Worm (Caenorhabditis elegans) whole organism, L4 larva: ENCODE results near the gene F39E9.14.
A peak's percentile ranks its signal among the peaks of the same experiment; 100 is the strongest.

ENCODE experiments used
- F49E8.2 ChIP-seq: sonication (generic microtip); optimal IDR thresholded peaks from 2 replicates; lab custom pipeline; 2016; ENCODE audit warnings: missing compliant biosample characterization, mild to moderate bottlenecking, missing genetic modification characterization, borderline replicate concordance
- T26A8.4 ChIP-seq: fragments of 200-800 bp; sonication (Bioruptor generic); IDR thresholded peaks from 2 replicates; pipeline ENCODE4 v1.3.6; 2022; ENCODE audit warnings: missing genetic modification characterization, missing compliant biosample characterization
- Y75B8A.6 ChIP-seq: fragments of 200-800 bp; sonication (Bioruptor generic); IDR thresholded peaks from 2 replicates; pipeline ENCODE4 v1.3.6; 2022; ENCODE audit warnings: missing genetic modification reagents, missing genetic modification characterization, missing compliant biosample characterization
- ZK337.2 ChIP-seq: fragments of 200-800 bp; sonication (Bioruptor generic); IDR thresholded peaks from 2 replicates; pipeline ENCODE4 v1.3.6; 2022; ENCODE audit warnings: missing genetic modification reagents, missing genetic modification characterization, missing compliant biosample characterization
- ZK546.5 ChIP-seq, 2 experiments: sonication (generic microtip); optimal IDR thresholded peaks; 2 replicates each; lab custom pipeline; 2017; ENCODE audit warnings: missing biosample characterization in 2 of 2, missing genetic modification characterization in 2 of 2
- aha-1 ChIP-seq: fragments of 150-350 bp; peaks from one replicate; lab custom pipeline; 2014; ENCODE audit warnings: missing biosample characterization, missing genetic modification characterization
- ama-1 ChIP-seq: fragments of 150-350 bp; optimal IDR thresholded peaks from 2 replicates; lab custom pipeline; 2014; ENCODE audit warnings: inconsistent platforms, mixed read lengths
- arid-1 ChIP-seq: fragments of 200-800 bp; sonication (Bioruptor generic); conservative IDR thresholded peaks from 2 replicates; pipeline ENCODE4 v1.3.6; 2022; ENCODE audit warnings: missing genetic modification reagents, missing genetic modification characterization, missing compliant biosample characterization
- ceh-20 ChIP-seq: fragments of 200-800 bp; sonication (Bioruptor generic); IDR thresholded peaks from 2 replicates; pipeline ENCODE4 v1.3.6; 2022; ENCODE audit warnings: missing genetic modification reagents, missing genetic modification characterization, missing compliant biosample characterization
- ceh-28 ChIP-seq: fragments of 150-350 bp; optimal IDR thresholded peaks from 2 replicates; lab custom pipeline; 2014; ENCODE audit warnings: missing biosample characterization, missing genetic modification reagents, missing genetic modification characterization
- ceh-32 ChIP-seq: sonication (generic microtip); optimal IDR thresholded peaks from 2 replicates; lab custom pipeline; 2016; ENCODE audit warnings: mild to moderate bottlenecking, missing genetic modification characterization, missing compliant biosample characterization; ENCODE audit not compliant: poor library complexity
- ceh-44 ChIP-seq: fragments of 200-800 bp; sonication (Bioruptor generic); IDR thresholded peaks from 2 replicates; pipeline ENCODE4 v1.3.6; 2022; ENCODE audit warnings: missing genetic modification reagents, missing genetic modification characterization, missing compliant biosample characterization
- ceh-82 ChIP-seq: sonication (generic microtip); optimal IDR thresholded peaks from 2 replicates; lab custom pipeline; 2017; ENCODE audit warnings: missing biosample characterization, missing genetic modification characterization
- cey-2 ChIP-seq: sonication (generic microtip); optimal IDR thresholded peaks from 3 replicates; lab custom pipeline; 2017; ENCODE audit warnings: missing genetic modification characterization, mild to moderate bottlenecking, missing compliant biosample characterization, antibody characterized with exemption, borderline replicate concordance; ENCODE audit not compliant: insufficient read depth
- daf-16 ChIP-seq, 3 experiments: sonication (generic microtip); optimal IDR thresholded peaks; 2 replicates each; lab custom pipeline; 2016 to 2017; ENCODE audit warnings: missing genetic modification characterization in 3 of 3, missing genetic modification reagents in 3 of 3, mild to moderate bottlenecking in 2 of 3, missing compliant biosample characterization in 2 of 3, missing biosample characterization in 1 of 3, moderate library complexity in 1 of 3
- daf-19 ChIP-seq: fragments of 200-800 bp; sonication (Bioruptor generic); conservative IDR thresholded peaks from 2 replicates; pipeline ENCODE4 v1.3.6; 2022; ENCODE audit warnings: missing genetic modification characterization, missing compliant biosample characterization
- daf-8 ChIP-seq: fragments of 200-800 bp; sonication (Bioruptor generic); IDR thresholded peaks from 2 replicates; pipeline ENCODE4 v1.3.6; 2022; ENCODE audit warnings: missing genetic modification characterization, missing compliant biosample characterization
- dmd-9 ChIP-seq: fragments of 200-800 bp; sonication (Bioruptor generic); IDR thresholded peaks from 2 replicates; pipeline ENCODE4 v1.3.6; 2022; ENCODE audit warnings: missing genetic modification reagents, missing genetic modification characterization, missing compliant biosample characterization
- duxl-1 ChIP-seq: sonication (generic microtip); optimal IDR thresholded peaks from 2 replicates; lab custom pipeline; 2016; ENCODE audit warnings: mild to moderate bottlenecking, missing genetic modification characterization, moderate library complexity, missing compliant biosample characterization; ENCODE audit not compliant: poor library complexity
- fos-1 ChIP-seq: fragments of 150-350 bp; optimal IDR thresholded peaks from 2 replicates; lab custom pipeline; 2014; ENCODE audit warnings: missing biosample characterization, missing genetic modification characterization
- hlh-30 ChIP-seq: sonication (generic microtip); optimal IDR thresholded peaks from 2 replicates; lab custom pipeline; 2017; ENCODE audit warnings: antibody characterized with exemption, mild to moderate bottlenecking, missing genetic modification characterization, missing compliant biosample characterization; ENCODE audit not compliant: insufficient read depth
- hmg-1.1 ChIP-seq: fragments of 200-800 bp; sonication (Bioruptor generic); IDR thresholded peaks from 2 replicates; pipeline ENCODE4 v1.3.6; 2022; ENCODE audit warnings: missing genetic modification reagents, missing genetic modification characterization, missing compliant biosample characterization
- jun-1 ChIP-seq: fragments of 150-350 bp; optimal IDR thresholded peaks from 2 replicates; lab custom pipeline; 2014; ENCODE audit warnings: missing biosample characterization, missing genetic modification reagents, missing genetic modification characterization
- lin-15B ChIP-seq: fragments of 150-350 bp; sonication (generic microtip); optimal IDR thresholded peaks from 3 replicates; lab custom pipeline; 2014; ENCODE audit warnings: missing biosample characterization, missing genetic modification characterization
- lin-38 ChIP-seq: fragments of 200-800 bp; sonication (Bioruptor generic); IDR thresholded peaks from 2 replicates; pipeline ENCODE4 v1.3.6; 2022; ENCODE audit warnings: missing genetic modification reagents, missing genetic modification characterization, missing compliant biosample characterization
- mes-2 ChIP-seq: sonication (generic microtip); optimal IDR thresholded peaks from 2 replicates; lab custom pipeline; 2016; ENCODE audit warnings: missing genotype, mild to moderate bottlenecking, missing genetic modification characterization, missing compliant biosample characterization; ENCODE audit not compliant: poor library complexity, severe bottlenecking
- mxl-3 ChIP-seq: fragments of 200-800 bp; sonication (Bioruptor generic); optimal IDR thresholded peaks from 2 replicates; lab custom pipeline; 2018; ENCODE audit warnings: mild to moderate bottlenecking, missing genetic modification characterization, missing compliant biosample characterization
- nhr-111 ChIP-seq: fragments of 200-800 bp; sonication (Bioruptor generic); optimal IDR thresholded peaks from 2 replicates; lab custom pipeline; 2018; ENCODE audit warnings: mild to moderate bottlenecking, missing genetic modification characterization, missing compliant biosample characterization
- nhr-237 ChIP-seq: sonication (generic microtip); optimal IDR thresholded peaks from 2 replicates; lab custom pipeline; 2017; ENCODE audit warnings: missing biosample characterization, missing genetic modification characterization
- nhr-28 ChIP-seq: fragments of 150-350 bp; optimal IDR thresholded peaks from 2 replicates; lab custom pipeline; 2014; ENCODE audit warnings: missing biosample characterization, missing genetic modification characterization
- nhr-76 ChIP-seq: fragments of 150-350 bp; optimal IDR thresholded peaks from 2 replicates; lab custom pipeline; 2014; ENCODE audit warnings: missing biosample characterization, missing genetic modification characterization
- set-16 ChIP-seq: fragments of 200-800 bp; sonication (Bioruptor generic); IDR thresholded peaks from 2 replicates; pipeline ENCODE4 v1.3.6; 2022; ENCODE audit warnings: missing genetic modification reagents, missing genetic modification characterization, missing compliant biosample characterization
- snpc-4 ChIP-seq: fragments of 150-350 bp; optimal IDR thresholded peaks from 2 replicates; lab custom pipeline; 2014; ENCODE audit warnings: missing biosample characterization, missing genetic modification characterization
- spr-1 ChIP-seq: sonication (generic microtip); optimal IDR thresholded peaks from 2 replicates; lab custom pipeline; 2016; ENCODE audit warnings: mild to moderate bottlenecking, missing genetic modification characterization, missing compliant biosample characterization
- tra-1 ChIP-seq: fragments of 200-800 bp; sonication (Bioruptor generic); IDR thresholded peaks from 2 replicates; pipeline ENCODE4 v1.3.6; 2022; ENCODE audit warnings: missing genetic modification reagents, missing genetic modification characterization, missing compliant biosample characterization
- unc-62 ChIP-seq, 3 experiments: fragments of 150-350 bp in 1 of 3; sonication (generic microtip); optimal IDR thresholded peaks in 2 of 3; peaks in 1 of 3; 1 replicate in 1 of 3; 2 replicates in 2 of 3; lab custom pipeline; 2014 to 2017; ENCODE audit warnings: missing biosample characterization in 3 of 3, missing genetic modification characterization in 3 of 3, missing genetic modification reagents in 3 of 3, missing genotype in 1 of 3
- zag-1 ChIP-seq: fragments of 150-350 bp; optimal IDR thresholded peaks from 2 replicates; lab custom pipeline; 2014; ENCODE audit warnings: missing biosample characterization, missing genetic modification characterization
- zfp-3 ChIP-seq: fragments of 200-800 bp; sonication (Bioruptor generic); conservative IDR thresholded peaks from 2 replicates; pipeline ENCODE4 v1.3.6; 2022; ENCODE audit warnings: missing genetic modification reagents, missing genetic modification characterization, missing compliant biosample characterization

Gene F39E9.14

DNA sequence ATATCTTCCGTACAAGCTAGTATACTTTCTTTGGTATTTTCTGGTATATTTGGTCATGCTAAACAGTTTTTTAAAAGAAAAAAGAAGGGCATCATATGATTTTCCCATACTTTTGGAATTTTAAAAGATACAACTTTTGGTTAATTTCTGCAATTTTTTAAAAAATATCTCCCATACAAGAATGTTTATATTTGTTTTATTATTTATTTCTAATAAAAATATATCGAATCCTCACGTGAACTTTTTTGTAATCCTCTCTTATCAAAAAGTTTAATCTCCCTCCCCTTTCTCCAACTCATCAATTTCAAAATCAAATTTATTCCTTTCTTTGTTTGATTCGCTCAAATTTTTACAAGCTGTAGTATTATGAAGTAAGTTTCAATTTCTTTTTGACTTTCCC lies 8.1 kb downstream of the F39E9.14 start, which contains the start of gene nep-13 (continued):
- TF ChIP-seq nhr-237 (tag; lab: Kevin White, UChicago) (no peak), Y75B8A.6 (no peak)

- TF ChIP-seq ceh-20 (GFP tag; lab: Robert Waterston, UW) = no peak
- no peak for TF ChIP-seq ceh-32 (tag; lab: Kevin White, UChicago)
- TF ChIP-seq unc-62 (GFP tag; optimal IDR thresholded peaks at IDR 0.05 in 1 of 2; lab: Kevin White, UChicago) = peak in 1 of 2 experiments; percentile 62
- no peak for TF ChIP-seq unc-62 (tag; optimal IDR thresholded peaks at IDR 0.05; lab: Kevin White, UChicago)
- TF ChIP-seq fos-1 = no peak
- TF ChIP-seq ZK337.2 (GFP tag; lab: Robert Waterston, UW) = no peak
- no peak for TF ChIP-seq dmd-9 (GFP tag; lab: Robert Waterston, UW)
- no peak for TF ChIP-seq ama-1 (lab: Kevin White, UChicago)
- TF ChIP-seq cey-2 (tag; lab: Kevin White, UChicago) = no peak
Measured at ce11 chrII:3278634-3279033, 11.8 kb downstream of the F39E9.14 start, which contains the start of gene wht-4. wht-4 (plus strand) TSS chrII:3278934.

DNA sequence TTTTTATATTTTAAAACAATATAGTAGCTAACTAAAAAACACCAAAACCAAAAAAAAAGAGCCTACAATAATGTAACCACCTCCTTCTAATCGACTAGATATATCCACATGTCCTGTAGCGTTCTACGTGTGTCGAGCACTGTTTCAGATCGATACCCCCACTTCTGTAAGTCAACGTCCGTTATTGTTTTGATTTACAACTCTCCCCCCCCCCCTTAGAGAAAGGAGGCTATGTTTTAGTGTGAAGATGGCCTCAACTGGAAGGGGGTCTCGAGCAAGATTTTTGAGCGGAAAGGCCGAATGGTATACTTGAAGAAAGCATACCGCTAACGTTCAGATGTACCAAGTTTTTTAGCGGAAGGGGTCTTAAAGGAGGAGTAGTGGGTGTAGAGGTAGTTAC lies 12.8 kb downstream of the F39E9.14 start, which contains the start of gene F02E11.4:
Gene F02E11.4, minus strand, starts transcription at position 101 of the 400 bp plus-strand sequence.
- TF ChIP-seq unc-62 (GFP tag; optimal IDR thresholded peaks at IDR 0.05 in 1 of 2; lab: Kevin White, UChicago) (peak in 1 of 2 experiments; percentile 6), unc-62 (tag; optimal IDR thresholded peaks at IDR 0.05; lab: Kevin White, UChicago) (no peak), mes-2 (tag; lab: Kevin White, UChicago) (no peak), aha-1 (peak; percentile 59), arid-1 (GFP tag; lab: Robert Waterston, UW) (0 out of 2 replicates have a peak, but pooled peaks have one; percentile 34)

DNA sequence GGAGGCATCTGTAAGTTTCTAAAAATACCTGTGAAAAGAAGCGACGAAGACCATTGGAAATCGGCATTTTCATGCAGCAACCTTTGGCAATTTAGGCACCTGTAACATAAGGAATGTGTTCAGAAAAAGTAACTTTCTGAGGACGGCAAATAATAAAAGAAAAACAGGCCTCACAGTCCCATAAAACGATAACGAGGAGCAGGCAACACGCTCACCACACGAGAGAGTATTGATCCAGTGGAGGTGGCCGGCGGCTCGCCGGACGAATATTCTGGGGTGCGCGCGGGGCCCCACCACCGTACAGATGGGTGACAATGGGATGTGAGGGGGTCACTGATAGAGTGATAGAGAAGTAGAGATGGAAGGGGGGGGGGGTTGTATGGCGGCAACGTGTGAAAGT lies 15.5 kb downstream of the F39E9.14 start, which contains the start of gene F02E11.3:
Gene F02E11.3, minus strand, starts transcription at position 101 of the 400 bp plus-strand sequence.
- TF ChIP-seq hlh-30 (tag; lab: Kevin White, UChicago) (no peak), ceh-20 (GFP tag; lab: Robert Waterston, UW) (no peak), daf-8 (GFP tag; lab: Robert Waterston, UW) (no peak), jun-1 (tag; lab: Kevin White, UChicago) (no peak), unc-62 (GFP tag; optimal IDR thresholded peaks at IDR 0.05 in 1 of 2; lab: Kevin White, UChicago) (no peak), unc-62 (tag; optimal IDR thresholded peaks at IDR 0.05; lab: Kevin White, UChicago) (no peak), ZK546.5 (tag; optimal IDR thresholded peaks at IDR 0.05; lab: Kevin White, UChicago) (no peak), F49E8.2 (tag; lab: Kevin White, UChicago) (no peak), ceh-82 (tag; lab: Kevin White, UChicago) (no peak), ceh-28 (tag; lab: Kevin White, UChicago) (no peak), nhr-28 (tag; lab: Kevin White, UChicago) (no peak), set-16 (peak; percentile 45; the same call in 1 of the 2 replicates), spr-1 (tag; lab: Kevin White, UChicago) (no peak), aha-1 (peak; percentile 58), tra-1 (no peak), nhr-111 (GFP tag; lab: Kevin White, UChicago) (no peak), lin-15B (tag; lab: Kevin White, UChicago) (no peak), zag-1 (tag; lab: Kevin White, UChicago) (no peak)

ce11 chrII:3270598-3270997 lies 19.8 kb downstream of the F39E9.14 start:
- TF ChIP-seq hlh-30 (tag; lab: Kevin White, UChicago) (peak; percentile 39), mes-2 (tag; lab: Kevin White, UChicago) (no peak)

- no peak for TF ChIP-seq mxl-3 (GFP tag; lab: Kevin White, UChicago)
- peak; percentile 61 for TF ChIP-seq duxl-1 (tag; lab: Kevin White, UChicago)
- 0 out of 2 replicates have a peak, but pooled peaks have one; percentile 10 for TF ChIP-seq hmg-1.1 (GFP tag; lab: Robert Waterston, UW)
- TF ChIP-seq daf-19 (GFP tag; lab: Robert Waterston, UW) = no peak
- TF ChIP-seq daf-16 (GFP tag; optimal IDR thresholded peaks at IDR 0.05; lab: Kevin White, UChicago) = peak in 1 of 2 experiments; percentile 21
- no peak for TF ChIP-seq daf-16 (tag; optimal IDR thresholded peaks at IDR 0.05; lab: Kevin White, UChicago)
- 0 out of 2 replicates have a peak, but pooled peaks have one; percentile 43 for TF ChIP-seq zfp-3
- TF ChIP-seq T26A8.4 (GFP tag; lab: Robert Waterston, UW) = 0 out of 2 replicates have a peak, but pooled peaks have one; percentile 26
- no peak for TF ChIP-seq nhr-76 (tag; lab: Kevin White, UChicago)
- TF ChIP-seq lin-38 = peak; percentile 56
- peak; percentile 55 for TF ChIP-seq mes-2 (tag; lab: Kevin White, UChicago)
- 0 out of 2 replicates have a peak, but pooled peaks have one; percentile 22 for TF ChIP-seq ceh-44 (GFP tag; lab: Robert Waterston, UW)
- no peak for TF ChIP-seq snpc-4
Measured at ce11 chrII:3267815-3268214, 22.6 kb downstream of the F39E9.14 start.
